Fruit fly (Drosophila melanogaster) whole organism, embryonic: Measurements from ENCODE around the gene TTLL4B.

Experiments
- Bgb ChIP-seq: fragments of 200-800 bp; sonication (Bioruptor generic); IDR thresholded peaks from 2 replicates; pipeline ENCODE4 v1.3.6; 2022; ENCODE audit warnings: missing biosample characterization, missing genetic modification characterization; ENCODE audit not compliant: partially characterized antibody
- Blimp-1 ChIP-seq: fragments of 200-800 bp; sonication (Bioruptor generic); optimal IDR thresholded peaks from 3 replicates; lab custom pipeline; 2018; ENCODE audit warnings: missing biosample characterization, missing genetic modification characterization, mild to moderate bottlenecking, moderate library complexity, missing genetic modification reagents
- CG10147 ChIP-seq: fragments of 200-800 bp; sonication (Bioruptor generic); optimal IDR thresholded peaks from 2 replicates; lab custom pipeline; 2019; ENCODE audit warnings: missing biosample characterization, mild to moderate bottlenecking, missing genetic modification characterization, moderate library complexity
- CG10431 ChIP-seq: fragments of 200-800 bp; sonication (Bioruptor generic); optimal IDR thresholded peaks from 3 replicates; lab custom pipeline; 2018; ENCODE audit warnings: missing biosample characterization, mild to moderate bottlenecking, missing genetic modification characterization
- CG13123 ChIP-seq: fragments of 200-800 bp; sonication (Bioruptor generic); optimal IDR thresholded peaks from 2 replicates; lab custom pipeline; 2016; ENCODE audit warnings: missing biosample characterization, missing genetic modification characterization
- CG13287 ChIP-seq: fragments of 200-800 bp; sonication (Bioruptor generic); IDR thresholded peaks from 2 replicates; pipeline ENCODE4 v1.3.6; 2022; ENCODE audit warnings: missing biosample characterization, missing genetic modification characterization; ENCODE audit not compliant: partially characterized antibody
- CG13624 ChIP-seq: fragments of 200-800 bp; sonication (Bioruptor generic); optimal IDR thresholded peaks from 2 replicates; lab custom pipeline; 2016; ENCODE audit warnings: missing biosample characterization, missing genetic modification characterization
- CG15479 ChIP-seq: fragments of 200-800 bp; sonication (Bioruptor generic); optimal IDR thresholded peaks from 3 replicates; lab custom pipeline; 2019; ENCODE audit warnings: missing biosample characterization, mild to moderate bottlenecking, missing genetic modification characterization, moderate library complexity
- CG15514 ChIP-seq: fragments of 200-800 bp; sonication (Bioruptor generic); optimal IDR thresholded peaks from 3 replicates; lab custom pipeline; 2017; ENCODE audit warnings: missing biosample characterization, missing genetic modification characterization, mild to moderate bottlenecking, moderate library complexity, missing genetic modification reagents
- CG17568 ChIP-seq: fragments of 200-800 bp; sonication (Bioruptor generic); optimal IDR thresholded peaks from 2 replicates; lab custom pipeline; 2018; ENCODE audit warnings: missing biosample characterization, mild to moderate bottlenecking, missing genetic modification characterization, moderate library complexity
- CG17612 ChIP-seq: fragments of 200-800 bp; sonication (Bioruptor generic); IDR thresholded peaks from 2 replicates; pipeline ENCODE4 v1.3.6; 2022; ENCODE audit warnings: missing biosample characterization, missing genetic modification characterization
- CG2712 ChIP-seq: fragments of 200-800 bp; optimal IDR thresholded peaks from 3 replicates; lab custom pipeline; 2019; ENCODE audit warnings: missing biosample characterization, mild to moderate bottlenecking, missing genetic modification characterization, moderate library complexity
- CG30403 ChIP-seq: fragments of 200-800 bp; sonication (Bioruptor generic); optimal IDR thresholded peaks from 3 replicates; lab custom pipeline; 2016; ENCODE audit warnings: missing biosample characterization, missing genetic modification characterization
- CG4360 ChIP-seq: fragments of 200-800 bp; sonication (Bioruptor generic); IDR thresholded peaks from 2 replicates; pipeline ENCODE4 v1.3.6; 2022; ENCODE audit warnings: missing biosample characterization, missing genetic modification characterization
- CG43689 ChIP-seq: fragments of 200-800 bp; sonication (Bioruptor generic); IDR thresholded peaks from 2 replicates; pipeline ENCODE4 v1.3.6; 2022; ENCODE audit warnings: missing biosample characterization, missing genetic modification characterization
- CG5953 ChIP-seq: fragments of 200-800 bp; sonication (Bioruptor generic); IDR thresholded peaks from 2 replicates; pipeline ENCODE4 v1.3.6; 2022; ENCODE audit warnings: missing biosample characterization, missing genetic modification characterization
- CG6272 ChIP-seq: fragments of 200-800 bp; sonication (Bioruptor generic); IDR thresholded peaks from 2 replicates; pipeline ENCODE4 v1.3.6; 2022; ENCODE audit warnings: missing biosample characterization, missing genetic modification characterization
- CG8359 ChIP-seq: fragments of 200-800 bp; sonication (Bioruptor generic); optimal IDR thresholded peaks from 2 replicates; lab custom pipeline; 2017; ENCODE audit warnings: missing biosample characterization, mild to moderate bottlenecking, missing genetic modification characterization, borderline replicate concordance
- CG9797 ChIP-seq: fragments of 200-800 bp; sonication (Bioruptor generic); optimal IDR thresholded peaks from 3 replicates; lab custom pipeline; 2018; ENCODE audit warnings: missing biosample characterization, mild to moderate bottlenecking, missing genetic modification characterization
- CHES-1-like ChIP-seq: fragments of 200-800 bp; sonication (Bioruptor generic); optimal IDR thresholded peaks from 2 replicates; lab custom pipeline; 2016; ENCODE audit warnings: missing biosample characterization, missing genetic modification characterization
- D ChIP-seq, 2 experiments: fragments of 200-800 bp in 1 of 2; fragments of >200 bp in 1 of 2; sonication (Bioruptor generic) in 1 of 2; optimal IDR thresholded peaks; 2 replicates in 1 of 2; 3 replicates in 1 of 2; lab custom pipeline; 2017; ENCODE audit warnings: mild to moderate bottlenecking in 1 of 2, missing biosample characterization in 1 of 2, missing genetic modification characterization in 1 of 2, missing genetic modification reagents in 1 of 2
- D19B ChIP-seq: fragments of 200-800 bp; sonication (Bioruptor generic); optimal IDR thresholded peaks from 2 replicates; lab custom pipeline; 2017; ENCODE audit warnings: missing biosample characterization, mild to moderate bottlenecking, missing genetic modification characterization
- Hr78 ChIP-seq, 2 experiments: fragments of 200-800 bp in 1 of 2; fragments of >200 bp in 1 of 2; sonication (Bioruptor generic) in 1 of 2; optimal IDR thresholded peaks; 2 replicates each; lab custom pipeline; 2017 to 2019; ENCODE audit warnings: missing biosample characterization in 2 of 2, missing genetic modification characterization in 2 of 2, mild to moderate bottlenecking in 1 of 2, moderate library complexity in 1 of 2
- Mrtf ChIP-seq: fragments of 200-800 bp; sonication (Bioruptor generic); IDR thresholded peaks from 3 replicates; pipeline ENCODE4 v1.3.6; 2022; ENCODE audit warnings: missing biosample characterization, missing genetic modification characterization
- NC2α ChIP-seq: fragments of 200-800 bp; sonication (Bioruptor generic); optimal IDR thresholded peaks from 2 replicates; lab custom pipeline; 2016; ENCODE audit warnings: missing biosample characterization, missing genetic modification characterization
- Neu2 ChIP-seq: fragments of 200-800 bp; sonication (Bioruptor generic); optimal IDR thresholded peaks from 3 replicates; lab custom pipeline; 2016; ENCODE audit warnings: missing biosample characterization, missing genetic modification characterization, borderline replicate concordance
- Oli ChIP-seq: fragments of 200-800 bp; sonication (Bioruptor generic); optimal IDR thresholded peaks from 2 replicates; lab custom pipeline; 2018; ENCODE audit warnings: missing biosample characterization, mild to moderate bottlenecking, missing genetic modification characterization, moderate library complexity
- Optix ChIP-seq: fragments of 200-800 bp; sonication (Bioruptor generic); IDR thresholded peaks from 3 replicates; pipeline ENCODE4 v1.3.6; 2022; ENCODE audit warnings: missing biosample characterization, missing genetic modification characterization
- Pdp1 ChIP-seq, 2 experiments: fragments of 200-800 bp; sonication (Bioruptor generic); optimal IDR thresholded peaks; 3 replicates each; lab custom pipeline; 2016; ENCODE audit warnings: missing biosample characterization in 2 of 2, missing genetic modification characterization in 2 of 2, mild to moderate bottlenecking in 1 of 2, moderate library complexity in 1 of 2
- Ravus ChIP-seq: fragments of 200-800 bp; sonication (Bioruptor generic); IDR thresholded peaks from 2 replicates; pipeline ENCODE4 v1.3.6; 2022; ENCODE audit warnings: missing biosample characterization, missing genetic modification characterization
- Scr ChIP-seq: fragments of 200-800 bp; sonication (Bioruptor generic); IDR thresholded peaks from 2 replicates; pipeline ENCODE4 v1.3.6; 2022; ENCODE audit warnings: missing biosample characterization, missing genetic modification characterization; ENCODE audit not compliant: partially characterized antibody
- Sox102F ChIP-seq: fragments of 200-800 bp; sonication (Bioruptor generic); optimal IDR thresholded peaks from 2 replicates; lab custom pipeline; 2018; ENCODE audit warnings: missing biosample characterization, mild to moderate bottlenecking, missing genetic modification characterization, moderate library complexity
- Sry-β ChIP-seq: fragments of 200-800 bp; sonication (Bioruptor generic); optimal IDR thresholded peaks from 2 replicates; lab custom pipeline; 2018; ENCODE audit warnings: missing biosample characterization, mild to moderate bottlenecking, missing genetic modification characterization, moderate library complexity
- al ChIP-seq: fragments of 200-800 bp; sonication (Bioruptor generic); IDR thresholded peaks from 2 replicates; pipeline ENCODE4 v1.3.6; 2022; ENCODE audit warnings: missing biosample characterization, missing genetic modification characterization
- az2 ChIP-seq: fragments of 200-800 bp; sonication (Bioruptor generic); optimal IDR thresholded peaks from 3 replicates; lab custom pipeline; 2016; ENCODE audit warnings: missing biosample characterization, missing genetic modification characterization
- bigmax ChIP-seq: fragments of 200-800 bp; sonication (Bioruptor generic); optimal IDR thresholded peaks from 2 replicates; lab custom pipeline; 2018; ENCODE audit warnings: missing biosample characterization, mild to moderate bottlenecking, missing genetic modification characterization
- br ChIP-seq: fragments of >200 bp; optimal IDR thresholded peaks from 2 replicates; lab custom pipeline; 2017
- esg ChIP-seq: fragments of 200-800 bp; sonication (Bioruptor generic); conservative IDR thresholded peaks from 2 replicates; pipeline ENCODE4 v1.3.6; 2022; ENCODE audit warnings: missing biosample characterization, missing genetic modification characterization
- maf-S ChIP-seq: fragments of 200-800 bp; sonication (Bioruptor generic); optimal IDR thresholded peaks from 2 replicates; lab custom pipeline; 2016; ENCODE audit warnings: missing biosample characterization, missing genetic modification characterization
- nmo ChIP-seq: fragments of 200-800 bp; sonication (Bioruptor generic); optimal IDR thresholded peaks from 2 replicates; lab custom pipeline; 2018; ENCODE audit warnings: missing biosample characterization, mild to moderate bottlenecking, missing genetic modification characterization, moderate library complexity
- pita ChIP-seq: fragments of 200-800 bp; sonication (Bioruptor generic); optimal IDR thresholded peaks from 2 replicates; lab custom pipeline; 2017; ENCODE audit warnings: missing biosample characterization, mild to moderate bottlenecking, missing genetic modification characterization
- sima ChIP-seq: fragments of 200-800 bp; sonication (Bioruptor generic); optimal IDR thresholded peaks from 2 replicates; lab custom pipeline; 2016; ENCODE audit warnings: missing biosample characterization, missing genetic modification characterization
- sqz ChIP-seq: fragments of 200-800 bp; sonication (Bioruptor generic); optimal IDR thresholded peaks from 3 replicates; lab custom pipeline; 2018; ENCODE audit warnings: missing biosample characterization, mild to moderate bottlenecking, missing genetic modification characterization
- sr ChIP-seq: fragments of 200-800 bp; sonication (Bioruptor generic); IDR thresholded peaks from 3 replicates; pipeline ENCODE4 v1.3.6; 2022; ENCODE audit warnings: missing biosample characterization, missing genetic modification characterization
- tna ChIP-seq: fragments of 200-800 bp; sonication (Bioruptor generic); IDR thresholded peaks from 2 replicates; pipeline ENCODE4 v1.3.6; 2022; ENCODE audit warnings: missing biosample characterization, missing genetic modification characterization; ENCODE audit not compliant: partially characterized antibody
- wek ChIP-seq: fragments of 200-800 bp; sonication (Bioruptor generic); optimal IDR thresholded peaks from 3 replicates; lab custom pipeline; 2018; ENCODE audit warnings: missing biosample characterization, mild to moderate bottlenecking, missing genetic modification characterization, moderate library complexity
- wor ChIP-seq: fragments of 200-800 bp; sonication (Bioruptor generic); IDR thresholded peaks from 2 replicates; pipeline ENCODE4 v1.3.6; 2022; ENCODE audit warnings: missing biosample characterization, missing genetic modification characterization
- zf30C ChIP-seq: fragments of 200-800 bp; sonication (Bioruptor generic); optimal IDR thresholded peaks from 3 replicates; lab custom pipeline; 2018; ENCODE audit warnings: missing biosample characterization, mild to moderate bottlenecking, missing genetic modification characterization
- zfh2 ChIP-seq: fragments of 200-800 bp; sonication (Bioruptor generic); optimal IDR thresholded peaks from 2 replicates; lab custom pipeline; 2016; ENCODE audit warnings: missing biosample characterization, missing genetic modification characterization

TTLL4B gene

dm6 chr2L:3832249-3832675 lies 30.2 kb upstream of the TTLL4B start (continued):
- TF ChIP-seq D (optimal IDR thresholded peaks at IDR 0.05; lab: Kevin White, UChicago) = no peak
- peak; percentile 99 for TF ChIP-seq D (GFP tag; optimal IDR thresholded peaks at IDR 0.05; lab: Kevin White, UChicago)
- peak; percentile 94 for TF ChIP-seq CHES-1-like (GFP tag; lab: Kevin White, UChicago)
- TF ChIP-seq D19B (GFP tag; lab: Kevin White, UChicago) = peak; percentile 68
- peak; percentile 94 for TF ChIP-seq sqz (GFP tag; lab: Kevin White, UChicago)
- TF ChIP-seq Bgb = peak; percentile 26; the same call in 1 of the 2 replicates
- peak; percentile 87 for TF ChIP-seq Ravus (GFP tag; lab: Robert Waterston, UW)
- peak; percentile 55 for TF ChIP-seq zfh2 (GFP tag; lab: Kevin White, UChicago)
- peak; percentile 76 for TF ChIP-seq al (GFP tag; lab: Robert Waterston, UW)
- peak; percentile 95 for TF ChIP-seq maf-S (GFP tag; lab: Kevin White, UChicago)
- TF ChIP-seq CG15514 (GFP tag; lab: Kevin White, UChicago) = peak; percentile 76
- peak; percentile 97 for TF ChIP-seq Oli (tag; lab: Kevin White, UChicago)
- peak; percentile 90 for TF ChIP-seq CG10147 (GFP tag; lab: Kevin White, UChicago)
- peak; percentile 90 for TF ChIP-seq wek (GFP tag; lab: Kevin White, UChicago)
- TF ChIP-seq Neu2 (GFP tag; lab: Kevin White, UChicago) = peak; percentile 84
- peak; percentile 96 for TF ChIP-seq CG30403 (GFP tag; lab: Kevin White, UChicago)
- TF ChIP-seq sr (GFP tag; lab: Robert Waterston, UW) = peak; percentile 97
- peak; percentile 97 for TF ChIP-seq Optix (GFP tag; lab: Robert Waterston, UW)
- peak; percentile 94 for TF ChIP-seq Mrtf
- no peak for TF ChIP-seq Scr (GFP tag; lab: Robert Waterston, UW)
- no peak for TF ChIP-seq br (lab: Kevin White, UChicago)
- peak; percentile 98 for TF ChIP-seq az2 (GFP tag; lab: Kevin White, UChicago)
- peak; percentile 86 for TF ChIP-seq CG17612 (GFP tag; lab: Robert Waterston, UW)
- TF ChIP-seq nmo (GFP tag; lab: Kevin White, UChicago) = peak; percentile 98
- peak; percentile 93 for TF ChIP-seq esg (GFP tag; lab: Robert Waterston, UW)
- TF ChIP-seq zf30C (GFP tag; lab: Kevin White, UChicago) = peak; percentile 96
- TF ChIP-seq tna (GFP tag; lab: Robert Waterston, UW) = no peak
- peak; percentile 92 for TF ChIP-seq wor (GFP tag; lab: Robert Waterston, UW)
- no peak for TF ChIP-seq CG13287
- peak; percentile 94 for TF ChIP-seq CG13624 (GFP tag; lab: Kevin White, UChicago)
- peak; percentile 92 for TF ChIP-seq CG17568
- TF ChIP-seq CG2712 = peak; percentile 98
- peak; percentile 89 for TF ChIP-seq CG6272 (GFP tag; lab: Robert Waterston, UW)
- peak; percentile 90 for TF ChIP-seq CG43689 (GFP tag; lab: Robert Waterston, UW)
- peak; percentile 71 for TF ChIP-seq CG4360 (GFP tag; lab: Robert Waterston, UW)
- peak; percentile 96 for TF ChIP-seq Blimp-1
- TF ChIP-seq CG13123 (GFP tag; lab: Kevin White, UChicago) = peak; percentile 93
- peak; percentile 97 for TF ChIP-seq Sox102F (GFP tag; lab: Kevin White, UChicago)
- TF ChIP-seq CG9797 (GFP tag; lab: Kevin White, UChicago) = peak; percentile 73
- TF ChIP-seq Pdp1 (GFP tag; optimal IDR thresholded peaks at IDR 0.05; lab: Kevin White, UChicago) = peak; percentile 95 to 97
- TF ChIP-seq CG10431 (GFP tag; lab: Kevin White, UChicago) = peak; percentile 91
- peak; percentile 93 for TF ChIP-seq CG5953 (GFP tag; lab: Robert Waterston, UW)
- TF ChIP-seq Sry-β (GFP tag; lab: Kevin White, UChicago) = peak; percentile 75
- no peak for TF ChIP-seq pita (GFP tag; lab: Kevin White, UChicago)
- TF ChIP-seq sima (GFP tag; lab: Kevin White, UChicago) = peak; percentile 88
- peak; percentile 57 for TF ChIP-seq bigmax (GFP tag; lab: Kevin White, UChicago)
- peak; percentile 39 for TF ChIP-seq CG15479 (GFP tag; lab: Kevin White, UChicago)
- peak; percentile 94 for TF ChIP-seq NC2α (GFP tag; lab: Kevin White, UChicago)
- peak in 1 of 2 experiments; percentile 94 for TF ChIP-seq Hr78 (GFP tag; optimal IDR thresholded peaks at IDR 0.05; lab: Kevin White, UChicago)
- peak; percentile 94 for TF ChIP-seq CG8359 (GFP tag; lab: Kevin White, UChicago)
